Fruit fly (Drosophila melanogaster) whole organism, embryonic: ENCODE results near the gene Muc11A.

Source experiments
- Awh ChIP-seq: fragments of 200-800 bp; sonication (Bioruptor generic); IDR thresholded peaks from 2 replicates; pipeline ENCODE4, ENCODE4 v1.3.6; 2022; ENCODE audit warnings: missing biosample characterization, missing genetic modification characterization
- B-H1 ChIP-seq: fragments of 200-800 bp; sonication (Bioruptor generic); IDR thresholded peaks from 3 replicates; pipeline ENCODE4 v1.3.6; 2022; ENCODE audit warnings: missing biosample characterization, missing genetic modification characterization
- Bteb2 ChIP-seq: fragments of 200-800 bp; sonication (Bioruptor generic); optimal IDR thresholded peaks from 2 replicates; lab custom pipeline; 2016; ENCODE audit warnings: missing biosample characterization, missing genetic modification characterization
- CG10431 ChIP-seq: fragments of 200-800 bp; sonication (Bioruptor generic); optimal IDR thresholded peaks from 3 replicates; lab custom pipeline; 2018; ENCODE audit warnings: missing biosample characterization, mild to moderate bottlenecking, missing genetic modification characterization
- CG11560 ChIP-seq: fragments of 200-800 bp; sonication (Bioruptor generic); IDR thresholded peaks from 3 replicates; pipeline ENCODE4 v1.3.6; 2022; ENCODE audit warnings: missing biosample characterization, missing genetic modification characterization
- CG11695 ChIP-seq: fragments of 200-800 bp; sonication (Bioruptor generic); IDR thresholded peaks from 3 replicates; pipeline ENCODE4 v1.3.6; 2022; ENCODE audit warnings: missing biosample characterization, missing genetic modification characterization
- CG12071 ChIP-seq: fragments of 200-800 bp; sonication (Bioruptor generic); optimal IDR thresholded peaks from 3 replicates; lab custom pipeline; 2018; ENCODE audit warnings: missing biosample characterization, mild to moderate bottlenecking, missing genetic modification characterization
- CG12659 ChIP-seq: fragments of 200-800 bp; sonication (Bioruptor generic); optimal IDR thresholded peaks from 3 replicates; lab custom pipeline; 2017; ENCODE audit warnings: mild to moderate bottlenecking, missing biosample characterization, missing genetic modification reagents, missing genetic modification characterization
- CG14965 ChIP-seq: fragments of 200-800 bp; sonication (Bioruptor generic); optimal IDR thresholded peaks from 2 replicates; lab custom pipeline; 2016; ENCODE audit warnings: missing biosample characterization, missing genetic modification characterization, borderline replicate concordance
- CG17328 ChIP-seq: fragments of 200-800 bp; sonication (Bioruptor generic); IDR thresholded peaks from 2 replicates; pipeline ENCODE4 v1.3.6; 2022; ENCODE audit warnings: missing biosample characterization, missing genetic modification characterization
- CG18599 ChIP-seq: fragments of 200-800 bp; sonication (Bioruptor generic); optimal IDR thresholded peaks from 3 replicates; lab custom pipeline; 2017; ENCODE audit warnings: missing biosample characterization, missing genetic modification characterization, mild to moderate bottlenecking, moderate library complexity, missing genetic modification reagents
- CG2120 ChIP-seq: fragments of 200-800 bp; sonication (Bioruptor generic); optimal IDR thresholded peaks from 3 replicates; lab custom pipeline; 2016; ENCODE audit warnings: missing biosample characterization, missing genetic modification characterization
- CG2712 ChIP-seq: fragments of 200-800 bp; optimal IDR thresholded peaks from 3 replicates; lab custom pipeline; 2019; ENCODE audit warnings: missing biosample characterization, mild to moderate bottlenecking, missing genetic modification characterization, moderate library complexity
- CG3065 ChIP-seq: fragments of 200-800 bp; sonication (Bioruptor generic); optimal IDR thresholded peaks from 2 replicates; lab custom pipeline; 2016; ENCODE audit warnings: missing biosample characterization, missing genetic modification characterization
- CG32532 ChIP-seq: fragments of 200-800 bp; sonication (Bioruptor generic); IDR thresholded peaks from 2 replicates; pipeline ENCODE4 v1.3.6; 2022; ENCODE audit warnings: missing biosample characterization, missing genetic modification characterization
- CG34376 ChIP-seq: fragments of 200-800 bp; sonication (Bioruptor generic); optimal IDR thresholded peaks from 2 replicates; lab custom pipeline; 2018; ENCODE audit warnings: missing biosample characterization, mild to moderate bottlenecking, missing genetic modification characterization
- CG4360 ChIP-seq: fragments of 200-800 bp; sonication (Bioruptor generic); IDR thresholded peaks from 2 replicates; pipeline ENCODE4 v1.3.6; 2022; ENCODE audit warnings: missing biosample characterization, missing genetic modification characterization
- CG4424 ChIP-seq: fragments of 200-800 bp; sonication (Bioruptor generic); optimal IDR thresholded peaks from 3 replicates; lab custom pipeline; 2016; ENCODE audit warnings: missing biosample characterization, missing genetic modification characterization
- CG4707 ChIP-seq: fragments of 200-800 bp; sonication (Bioruptor generic); optimal IDR thresholded peaks from 2 replicates; lab custom pipeline; 2018; ENCODE audit warnings: missing biosample characterization, mild to moderate bottlenecking, missing genetic modification characterization, moderate library complexity
- CG5953 ChIP-seq: fragments of 200-800 bp; sonication (Bioruptor generic); IDR thresholded peaks from 2 replicates; pipeline ENCODE4 v1.3.6; 2022; ENCODE audit warnings: missing biosample characterization, missing genetic modification characterization
- CG6272 ChIP-seq: fragments of 200-800 bp; sonication (Bioruptor generic); IDR thresholded peaks from 2 replicates; pipeline ENCODE4 v1.3.6; 2022; ENCODE audit warnings: missing biosample characterization, missing genetic modification characterization
- CG6654 ChIP-seq: fragments of 200-800 bp; sonication (Bioruptor generic); optimal IDR thresholded peaks from 2 replicates; lab custom pipeline; 2017; ENCODE audit warnings: missing biosample characterization, mild to moderate bottlenecking, missing genetic modification characterization
- CG7556 ChIP-seq: fragments of 200-800 bp; sonication (Bioruptor generic); optimal IDR thresholded peaks from 2 replicates; lab custom pipeline; 2017; ENCODE audit warnings: missing biosample characterization, mild to moderate bottlenecking, missing genetic modification characterization
- CG9215 ChIP-seq: fragments of 200-800 bp; sonication (Bioruptor generic); IDR thresholded peaks from 2 replicates; pipeline ENCODE4 v1.3.6; 2022; ENCODE audit warnings: missing biosample characterization, missing genetic modification characterization
- CG9727 ChIP-seq: fragments of 200-800 bp; sonication (Bioruptor generic); optimal IDR thresholded peaks from 3 replicates; lab custom pipeline; 2017; ENCODE audit warnings: missing biosample characterization, mild to moderate bottlenecking, missing genetic modification characterization
- CG9817 ChIP-seq: fragments of 200-800 bp; sonication (Bioruptor generic); optimal IDR thresholded peaks from 2 replicates; lab custom pipeline; 2018; ENCODE audit warnings: missing biosample characterization, mild to moderate bottlenecking, missing genetic modification characterization, moderate library complexity
- CkIIα-i1 ChIP-seq: fragments of 200-800 bp; sonication (Bioruptor generic); IDR thresholded peaks from 2 replicates; pipeline ENCODE4 v1.3.6; 2022; ENCODE audit warnings: missing biosample characterization, missing genetic modification characterization
- CoRest ChIP-seq: fragments of 200-800 bp; sonication (Bioruptor generic); optimal IDR thresholded peaks from 3 replicates; lab custom pipeline; 2018; ENCODE audit warnings: missing biosample characterization, mild to moderate bottlenecking, missing genetic modification characterization, moderate library complexity
- Dek ChIP-seq: fragments of 200-800 bp; sonication (Bioruptor generic); optimal IDR thresholded peaks from 3 replicates; lab custom pipeline; 2019; ENCODE audit warnings: missing biosample characterization, mild to moderate bottlenecking, missing genetic modification characterization, moderate library complexity
- E2f1 ChIP-seq: fragments of 200-800 bp; sonication (Bioruptor generic); IDR thresholded peaks from 2 replicates; pipeline ENCODE4 v1.3.6; 2022; ENCODE audit warnings: missing biosample characterization, missing genetic modification characterization
- ERR ChIP-seq: fragments of 200-800 bp; sonication (Bioruptor generic); optimal IDR thresholded peaks from 2 replicates; lab custom pipeline; 2016; ENCODE audit warnings: missing biosample characterization, missing genetic modification characterization
- HLH3B ChIP-seq: fragments of 200-800 bp; sonication (Bioruptor generic); IDR thresholded peaks from 2 replicates; pipeline ENCODE4 v1.3.6; 2022; ENCODE audit warnings: missing biosample characterization, missing genetic modification characterization
- HmgZ ChIP-seq: fragments of 200-800 bp; sonication (Bioruptor generic); optimal IDR thresholded peaks from 2 replicates; lab custom pipeline; 2018; ENCODE audit warnings: missing biosample characterization, mild to moderate bottlenecking, missing genetic modification characterization
- MBD-R2 ChIP-seq: fragments of 200-800 bp; sonication (Bioruptor generic); IDR thresholded peaks from 2 replicates; pipeline ENCODE4 v1.3.6; 2022; ENCODE audit warnings: missing biosample characterization, missing genetic modification characterization
- MTF-1 ChIP-seq: fragments of 200-800 bp; sonication (Bioruptor generic); optimal IDR thresholded peaks from 2 replicates; lab custom pipeline; 2018; ENCODE audit warnings: missing biosample characterization, mild to moderate bottlenecking, missing genetic modification characterization, borderline replicate concordance
- Mes4 ChIP-seq: fragments of 200-800 bp; sonication (Bioruptor generic); optimal IDR thresholded peaks from 2 replicates; lab custom pipeline; 2016; ENCODE audit warnings: missing biosample characterization, missing genetic modification characterization
- NC2α ChIP-seq: fragments of 200-800 bp; sonication (Bioruptor generic); optimal IDR thresholded peaks from 2 replicates; lab custom pipeline; 2016; ENCODE audit warnings: missing biosample characterization, missing genetic modification characterization
- NC2β ChIP-seq: fragments of 200-800 bp; sonication (Bioruptor generic); optimal IDR thresholded peaks from 2 replicates; lab custom pipeline; 2016; ENCODE audit warnings: missing biosample characterization, missing genetic modification characterization
- Scr ChIP-seq: fragments of 200-800 bp; sonication (Bioruptor generic); IDR thresholded peaks from 2 replicates; pipeline ENCODE4 v1.3.6; 2022; ENCODE audit warnings: missing biosample characterization, missing genetic modification characterization; ENCODE audit not compliant: partially characterized antibody
- Spps ChIP-seq: fragments of 200-800 bp; sonication (Bioruptor generic); optimal IDR thresholded peaks from 2 replicates; lab custom pipeline; 2018; ENCODE audit warnings: missing biosample characterization, mild to moderate bottlenecking, missing genetic modification characterization
- en ChIP-seq: fragments of 200-800 bp; sonication (Bioruptor generic); optimal IDR thresholded peaks from 2 replicates; lab custom pipeline; 2016; ENCODE audit warnings: missing biosample characterization, missing genetic modification characterization
- gcm ChIP-seq: fragments of 200-800 bp; sonication (Bioruptor generic); optimal IDR thresholded peaks from 2 replicates; lab custom pipeline; 2019; ENCODE audit warnings: missing biosample characterization, mild to moderate bottlenecking, missing genetic modification characterization, moderate library complexity
- gsb ChIP-seq: fragments of 200-800 bp; sonication (Bioruptor generic); IDR thresholded peaks from 2 replicates; pipeline ENCODE4 v1.3.6; 2022; ENCODE audit warnings: missing biosample characterization, missing genetic modification characterization
- prd ChIP-seq, 3 experiments: fragments of >200 bp in 2 of 3; fragments of 200-800 bp in 1 of 3; sonication (Bioruptor generic) in 1 of 3; optimal IDR thresholded peaks in 2 of 3; IDR thresholded peaks in 1 of 3; 2 replicates in 2 of 3; 3 replicates in 1 of 3; pipeline versions ENCODE4 v1.3.6 to Lab custom; 2017 to 2022; ENCODE audit warnings: missing biosample characterization in 1 of 3, missing genetic modification characterization in 1 of 3
- slbo ChIP-seq: fragments of 200-800 bp; sonication (Bioruptor generic); IDR thresholded peaks from 2 replicates; pipeline ENCODE4 v1.3.6; 2022; ENCODE audit warnings: missing biosample characterization, missing genetic modification characterization
- sna ChIP-seq: fragments of 200-800 bp; sonication (Bioruptor generic); IDR thresholded peaks from 2 replicates; pipeline ENCODE4 v1.3.6; 2022; ENCODE audit warnings: missing biosample characterization, missing genetic modification characterization; ENCODE audit not compliant: partially characterized antibody
- usp ChIP-seq: fragments of >200 bp; optimal IDR thresholded peaks from 2 replicates; lab custom pipeline; 2017; ENCODE audit warnings: missing biosample characterization, missing genetic modification characterization
- vfl ChIP-seq: fragments of 200-800 bp; sonication (Bioruptor generic); optimal IDR thresholded peaks from 2 replicates; lab custom pipeline; 2016; ENCODE audit warnings: missing biosample characterization, missing genetic modification characterization
- vnd ChIP-seq: fragments of 200-800 bp; sonication (Bioruptor generic); IDR thresholded peaks from 3 replicates; pipeline ENCODE4 v1.3.6; 2022; ENCODE audit warnings: missing biosample characterization, missing genetic modification characterization; ENCODE audit not compliant: partially characterized antibody
- zfh1 ChIP-seq: fragments of 200-800 bp; sonication (Bioruptor generic); IDR thresholded peaks from 3 replicates; pipeline ENCODE4 v1.3.6; 2022; ENCODE audit warnings: missing biosample characterization, missing genetic modification characterization

Muc11A gene

DNA sequence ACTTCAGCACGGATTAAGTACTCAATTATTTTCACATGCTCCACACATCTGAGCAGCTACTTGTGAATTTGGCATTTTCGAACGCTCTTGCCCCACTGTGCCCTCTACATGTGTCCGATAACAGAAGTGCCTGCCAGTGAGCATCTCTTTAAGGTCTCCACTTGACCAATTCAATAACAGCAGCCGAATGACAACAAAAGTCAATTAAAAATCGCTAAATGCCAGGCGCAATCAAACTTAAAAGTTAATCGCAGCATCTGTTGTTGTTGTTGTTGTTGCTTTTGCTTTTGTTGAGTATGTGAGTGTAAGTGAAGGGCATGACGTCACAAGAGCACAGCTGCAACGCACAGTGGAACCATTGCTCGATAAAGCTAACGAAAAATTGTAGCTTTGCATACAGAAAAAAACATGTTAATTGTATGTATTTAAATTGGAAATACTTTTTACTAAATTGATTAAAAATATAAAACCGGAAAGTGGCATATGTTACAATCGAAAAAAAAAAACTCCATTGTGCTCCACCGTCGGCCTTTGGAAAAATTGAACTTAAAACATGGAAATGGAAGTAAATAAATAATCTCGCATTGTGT is 44.7 kb upstream of the Muc11A start (continued):
- no peak for TF ChIP-seq Scr (GFP tag; lab: Robert Waterston, UW)
- no peak for TF ChIP-seq CkIIα-i1 (GFP tag; lab: Robert Waterston, UW)
- peak; percentile 15 for TF ChIP-seq CoRest (tag; lab: Kevin White, UChicago)
- no peak for TF ChIP-seq CG9817
- peak; percentile 26; the same call in 1 of the 2 replicates for TF ChIP-seq E2f1 (GFP tag; lab: Robert Waterston, UW)
- TF ChIP-seq CG6272, result no peak
- TF ChIP-seq CG2712, result peak; percentile 17
- TF ChIP-seq CG14965 (GFP tag; lab: Kevin White, UChicago), result no peak
- no peak for TF ChIP-seq CG9215 (GFP tag; lab: Robert Waterston, UW)
- no peak for TF ChIP-seq usp (GFP tag; lab: Kevin White, UChicago)
- no peak for TF ChIP-seq Bteb2 (GFP tag; lab: Kevin White, UChicago)
- TF ChIP-seq HLH3B (GFP tag; lab: Robert Waterston, UW), result peak; percentile 53
- no peak for TF ChIP-seq NC2α (GFP tag; lab: Kevin White, UChicago)
- TF ChIP-seq HmgZ (tag; lab: Kevin White, UChicago), result peak; percentile 28
- TF ChIP-seq CG10431 (GFP tag; lab: Kevin White, UChicago), result no peak
- no peak for TF ChIP-seq sna (GFP tag; lab: Robert Waterston, UW)
- peak; percentile 34 for TF ChIP-seq CG32532 (GFP tag; lab: Robert Waterston, UW)
- TF ChIP-seq gsb (GFP tag; lab: Robert Waterston, UW), result 0 out of 2 replicates have a peak, but pooled peaks have one; percentile 17
- peak; percentile 36 for TF ChIP-seq CG9727 (GFP tag; lab: Kevin White, UChicago)
- no peak for TF ChIP-seq Dek
- peak; percentile 12; the same call in 1 of the 3 replicates for TF ChIP-seq B-H1 (GFP tag; lab: Robert Waterston, UW)
- 0 out of 2 replicates have a peak, but pooled peaks have one; percentile 36 for TF ChIP-seq Awh (GFP tag; lab: Robert Waterston, UW)
- no peak for TF ChIP-seq MTF-1 (GFP tag; lab: Kevin White, UChicago)
- no peak for TF ChIP-seq en
- no peak for TF ChIP-seq CG3065 (GFP tag; lab: Kevin White, UChicago)
- no peak for TF ChIP-seq gcm (GFP tag; lab: Kevin White, UChicago)
- TF ChIP-seq CG2120 (GFP tag; lab: Kevin White, UChicago), result peak; percentile 29
- TF ChIP-seq ERR (GFP tag; lab: Kevin White, UChicago), result peak; percentile 9
- TF ChIP-seq CG5953, result no peak
- peak; percentile 56; the same call in 1 of the 2 replicates for TF ChIP-seq CG17328 (GFP tag; lab: Robert Waterston, UW)
- TF ChIP-seq vfl, result no peak
- peak; percentile 81 for TF ChIP-seq CG4360 (GFP tag; lab: Robert Waterston, UW)
- no peak for TF ChIP-seq CG34376 (GFP tag; lab: Kevin White, UChicago)
- TF ChIP-seq vnd (GFP tag; lab: Robert Waterston, UW), result no peak
- TF ChIP-seq CG6654, result no peak
- no peak for TF ChIP-seq CG12071 (GFP tag; lab: Kevin White, UChicago)
- peak; percentile 10 for TF ChIP-seq CG4707 (GFP tag; lab: Kevin White, UChicago)
- TF ChIP-seq CG7556, result no peak
- TF ChIP-seq NC2β (GFP tag; lab: Kevin White, UChicago), result no peak
- TF ChIP-seq CG11560, result no peak
- no peak for TF ChIP-seq prd (optimal IDR thresholded peaks at IDR 0.05; lab: Kevin White, UChicago)
- TF ChIP-seq prd (GFP tag; IDR thresholded peaks at IDR 0.05; lab: Robert Waterston, UW), result peak; percentile 27
- TF ChIP-seq Mes4, result no peak
- TF ChIP-seq slbo (GFP tag; lab: Robert Waterston, UW), result peak; percentile 25
- TF ChIP-seq zfh1 (GFP tag; lab: Robert Waterston, UW), result peak; percentile 51; the same call in 2 of the 3 replicates
- 0 out of 3 replicates have a peak, but pooled peaks have one; percentile 18 for TF ChIP-seq CG11695 (GFP tag; lab: Robert Waterston, UW)
- TF ChIP-seq CG18599 (GFP tag; lab: Kevin White, UChicago), result peak; percentile 29
- TF ChIP-seq CG4424 (GFP tag; lab: Kevin White, UChicago), result peak; percentile 21
- peak; percentile 18 for TF ChIP-seq Spps (tag; lab: Kevin White, UChicago)
- TF ChIP-seq CG12659 (GFP tag; lab: Kevin White, UChicago), result no peak
- TF ChIP-seq MBD-R2, result no peak
